Worm (Caenorhabditis elegans): ENCODE results near the gene Y48B6A.13.

Y48B6A.13 gene

ce11 chrII:14206211-14206610, 19.9 kb downstream of the Y48B6A.13 start:
- TF ChIP-seq pha-4 (tag; optimal IDR thresholded peaks at IDR 0.05): no peak
- TF ChIP-seq dve-1 (tag; optimal IDR thresholded peaks at IDR 0.05): peak; percentile 82
- no peak for TF ChIP-seq ceh-14 (tag; optimal IDR thresholded peaks at IDR 0.05)

- no peak for TF ChIP-seq ceh-48 (tag; optimal IDR thresholded peaks at IDR 0.05)
- TF ChIP-seq ttx-3 (tag; optimal IDR thresholded peaks at IDR 0.05): no peak
- no peak for TF ChIP-seq eyg-1 (tag; optimal IDR thresholded peaks at IDR 0.05)
- TF ChIP-seq unc-86 (tag; optimal IDR thresholded peaks at IDR 0.05): no peak
- no peak for TF ChIP-seq elt-4 (tag; optimal IDR thresholded peaks at IDR 0.05)
- TF ChIP-seq nfya-1 (tag; optimal IDR thresholded peaks at IDR 0.05): no peak
- TF ChIP-seq nhr-232 (tag; optimal IDR thresholded peaks at IDR 0.05): no peak
- TF ChIP-seq fkh-6 (tag; optimal IDR thresholded peaks at IDR 0.05): no peak
- no peak for TF ChIP-seq ceh-34 (tag; optimal IDR thresholded peaks at IDR 0.05)
Observed at ce11 chrII:14205335-14205734, 20.7 kb downstream of the Y48B6A.13 start, which contains the start of gene ace-3. ace-3 (plus strand) TSS chrII:14205635.

ce11 chrII:14197499-14198096, 28.5 kb downstream of the Y48B6A.13 start, which contains the start of gene ace-4:
ace-4 (plus strand) TSS chrII:14198046.
- no peak for TF ChIP-seq eyg-1 (tag; optimal IDR thresholded peaks at IDR 0.05)
- TF ChIP-seq ahr-1 (tag; optimal IDR thresholded peaks at IDR 0.05): no peak
- no peak for TF ChIP-seq mec-3 (tag; optimal IDR thresholded peaks at IDR 0.05; ENCODE audit: borderline replicate concordance)
- no peak for TF ChIP-seq C38D4.7 (GFP tag; optimal IDR thresholded peaks at IDR 0.05)
- TF ChIP-seq lin-11 (tag; optimal IDR thresholded peaks at IDR 0.05): no peak
- TF ChIP-seq F13H6.1 (tag; optimal IDR thresholded peaks at IDR 0.05): no peak
- TF ChIP-seq nfya-1 (tag; optimal IDR thresholded peaks at IDR 0.05): peak; percentile 77
- no peak for TF ChIP-seq elt-2 (tag; optimal IDR thresholded peaks at IDR 0.05)
- TF ChIP-seq pqm-1 (tag; optimal IDR thresholded peaks at IDR 0.05): no peak

- TF ChIP-seq sox-4 (tag; optimal IDR thresholded peaks at IDR 0.05) (no peak), lim-6 (tag; optimal IDR thresholded peaks at IDR 0.05) (no peak), ceh-22 (tag; optimal IDR thresholded peaks at IDR 0.05) (no peak), pag-3 (tag; optimal IDR thresholded peaks at IDR 0.05; ENCODE audit: borderline replicate concordance) (no peak), fkh-10 (GFP tag; optimal IDR thresholded peaks at IDR 0.05) (no peak), ceh-31 (tag; optimal IDR thresholded peaks at IDR 0.05) (peak; percentile 17), sdc-2 (tag; optimal IDR thresholded peaks at IDR 0.05) (no peak), unc-42 (tag; optimal IDR thresholded peaks at IDR 0.05) (peak; percentile 8), ets-4 (tag; optimal IDR thresholded peaks at IDR 0.05) (no peak), T23F11.4 (GFP tag; optimal IDR thresholded peaks at IDR 0.05) (no peak), pha-2 (tag; optimal IDR thresholded peaks at IDR 0.05) (no peak), ahr-1 (tag; optimal IDR thresholded peaks at IDR 0.05) (no peak), ceh-34 (tag; optimal IDR thresholded peaks at IDR 0.05) (no peak), ceh-19 (GFP tag; optimal IDR thresholded peaks at IDR 0.05) (no peak), rnt-1 (tag; optimal IDR thresholded peaks at IDR 0.05) (no peak), hlh-30 (tag; optimal IDR thresholded peaks at IDR 0.05; ENCODE audit: insufficient read depth) (no peak)
Observed at ce11 chrII:14195931-14196330, 30.1 kb downstream of the Y48B6A.13 start.

ce11 chrII:14187456-14187855, 38.6 kb downstream of the Y48B6A.13 start:
- no peak for TF ChIP-seq ahr-1 (tag; optimal IDR thresholded peaks at IDR 0.05)
- no peak for TF ChIP-seq nhr-11 (tag; optimal IDR thresholded peaks at IDR 0.05)
- no peak for TF ChIP-seq fkh-6 (tag; optimal IDR thresholded peaks at IDR 0.05)
- no peak for TF ChIP-seq lim-6 (tag; optimal IDR thresholded peaks at IDR 0.05)
- no peak for TF ChIP-seq rnt-1 (tag; optimal IDR thresholded peaks at IDR 0.05)
- TF ChIP-seq ceh-31 (tag; optimal IDR thresholded peaks at IDR 0.05): no peak

Data from whole organism, late embryonic.